Worm (Caenorhabditis elegans) whole organism, L2 larva: ENCODE measurements around the gene cdr-7.

Source experiments
- C34F6.9 ChIP-seq: fragments of 150-350 bp; optimal IDR thresholded peaks from 2 replicates; lab custom pipeline; 2014; ENCODE audit warnings: missing biosample characterization, missing genetic modification characterization
- F13H6.1 ChIP-seq: sonication (generic microtip); optimal IDR thresholded peaks from 2 replicates; lab custom pipeline; 2016; ENCODE audit warnings: missing genetic modification characterization, missing compliant biosample characterization
- R02D3.7 ChIP-seq: fragments of 150-350 bp; optimal IDR thresholded peaks from 2 replicates; lab custom pipeline; 2014; ENCODE audit warnings: missing biosample characterization, missing genetic modification characterization
- Y55F3AM.14 ChIP-seq: fragments of 200-800 bp; sonication (Bioruptor generic); optimal IDR thresholded peaks from 2 replicates; lab custom pipeline; 2018; ENCODE audit warnings: mild to moderate bottlenecking, missing genetic modification characterization, missing compliant biosample characterization
- ZK546.5 ChIP-seq: sonication (generic microtip); optimal IDR thresholded peaks from 2 replicates; lab custom pipeline; 2017; ENCODE audit warnings: missing biosample characterization, missing genetic modification characterization
- alr-1 ChIP-seq: fragments of 150-350 bp; optimal IDR thresholded peaks from 2 replicates; lab custom pipeline; 2014; ENCODE audit warnings: missing biosample characterization, missing genetic modification characterization
- aly-2 ChIP-seq: fragments of 150-350 bp; optimal IDR thresholded peaks from 2 replicates; lab custom pipeline; 2014; ENCODE audit warnings: missing biosample characterization, missing genetic modification characterization
- blmp-1 ChIP-seq: sonication (generic microtip); optimal IDR thresholded peaks from 2 replicates; lab custom pipeline; 2017; ENCODE audit warnings: missing genetic modification characterization, mild to moderate bottlenecking, missing compliant biosample characterization, antibody characterized with exemption, moderate library complexity; ENCODE audit not compliant: insufficient read depth
- ceh-16 ChIP-seq: fragments of 150-350 bp; optimal IDR thresholded peaks from 2 replicates; lab custom pipeline; 2014; ENCODE audit warnings: missing biosample characterization, missing genetic modification characterization
- ceh-82 ChIP-seq: fragments of 150-350 bp; optimal IDR thresholded peaks from 2 replicates; lab custom pipeline; 2014; ENCODE audit warnings: missing biosample characterization, missing genetic modification characterization
- crh-2 ChIP-seq: sonication (generic microtip); optimal IDR thresholded peaks from 2 replicates; lab custom pipeline; 2017; ENCODE audit warnings: missing biosample characterization, missing genetic modification characterization
- dmd-4 ChIP-seq: sonication (generic microtip); optimal IDR thresholded peaks from 2 replicates; lab custom pipeline; 2017; ENCODE audit warnings: missing biosample characterization, missing genetic modification characterization
- egl-27 ChIP-seq: sonication (generic microtip); optimal IDR thresholded peaks from 3 replicates; lab custom pipeline; 2017; ENCODE audit warnings: missing biosample characterization, missing genetic modification reagents, missing genetic modification characterization
- elt-3 ChIP-seq: sonication (generic microtip); optimal IDR thresholded peaks from 2 replicates; lab custom pipeline; 2017; ENCODE audit warnings: missing biosample characterization, missing genetic modification characterization
- fos-1 ChIP-seq: fragments of 150-350 bp; optimal IDR thresholded peaks from 2 replicates; lab custom pipeline; 2014; ENCODE audit warnings: missing biosample characterization, missing genetic modification characterization
- lin-11 ChIP-seq: fragments of 150-350 bp; sonication (generic microtip); optimal IDR thresholded peaks from 2 replicates; lab custom pipeline; 2014; ENCODE audit warnings: missing biosample characterization, missing genetic modification characterization, inconsistent platforms, mixed read lengths
- lin-13 ChIP-seq: fragments of 150-350 bp; optimal IDR thresholded peaks from 2 replicates; lab custom pipeline; 2014; ENCODE audit warnings: missing biosample characterization, missing genetic modification reagents, missing genetic modification characterization
- lsy-2 ChIP-seq, 2 experiments: fragments of 150-350 bp in 1 of 2; sonication (generic microtip) in 1 of 2; optimal IDR thresholded peaks; 2 replicates each; lab custom pipeline; 2014 to 2017; ENCODE audit warnings: missing biosample characterization in 2 of 2, missing genetic modification characterization in 2 of 2
- mab-5 ChIP-seq: fragments of 150-350 bp; optimal IDR thresholded peaks from 2 replicates; lab custom pipeline; 2014; ENCODE audit warnings: missing biosample characterization, missing genetic modification characterization
- mbf-1 ChIP-seq: sonication (generic microtip); optimal IDR thresholded peaks from 2 replicates; lab custom pipeline; 2017; ENCODE audit warnings: missing biosample characterization, missing genetic modification characterization
- mdl-1 ChIP-seq, 2 experiments: fragments of 150-350 bp in 1 of 2; sonication (generic microtip) in 1 of 2; optimal IDR thresholded peaks; 2 replicates each; lab custom pipeline; 2017; ENCODE audit warnings: missing biosample characterization in 2 of 2, missing genetic modification characterization in 2 of 2
- nhr-11 ChIP-seq: fragments of 150-350 bp; optimal IDR thresholded peaks from 2 replicates; lab custom pipeline; 2014; ENCODE audit warnings: missing biosample characterization, missing genetic modification characterization
- nhr-12 ChIP-seq: fragments of 150-350 bp; optimal IDR thresholded peaks from 2 replicates; lab custom pipeline; 2014; ENCODE audit warnings: missing biosample characterization, missing genetic modification characterization
- nhr-129 ChIP-seq: fragments of 150-350 bp; optimal IDR thresholded peaks from 2 replicates; lab custom pipeline; 2014; ENCODE audit warnings: missing biosample characterization, missing genetic modification characterization
- nhr-21 ChIP-seq: fragments of 150-350 bp; optimal IDR thresholded peaks from 2 replicates; lab custom pipeline; 2014; ENCODE audit warnings: missing biosample characterization, missing genetic modification characterization
- nhr-23 ChIP-seq: fragments of 150-350 bp; optimal IDR thresholded peaks from 2 replicates; lab custom pipeline; 2014; ENCODE audit warnings: missing biosample characterization, missing genetic modification reagents, missing genetic modification characterization
- nhr-25 ChIP-seq: fragments of 150-350 bp; sonication (generic microtip); optimal IDR thresholded peaks from 3 replicates; lab custom pipeline; 2014; ENCODE audit warnings: missing biosample characterization, missing genetic modification characterization
- nhr-6 ChIP-seq: fragments of 150-350 bp; optimal IDR thresholded peaks from 2 replicates; lab custom pipeline; 2014; ENCODE audit warnings: missing biosample characterization, missing genetic modification characterization
- nhr-77 ChIP-seq: fragments of 150-350 bp; optimal IDR thresholded peaks from 2 replicates; lab custom pipeline; 2014; ENCODE audit warnings: missing biosample characterization, missing genetic modification characterization
- sem-4 ChIP-seq: fragments of 150-350 bp; optimal IDR thresholded peaks from 2 replicates; lab custom pipeline; 2014; ENCODE audit warnings: missing biosample characterization, missing genetic modification reagents, missing genetic modification characterization
- skn-1 ChIP-seq: sonication (generic microtip); optimal IDR thresholded peaks from 2 replicates; lab custom pipeline; 2017; ENCODE audit warnings: missing biosample characterization, missing genetic modification characterization
- sma-3 ChIP-seq: sonication (generic microtip); optimal IDR thresholded peaks from 2 replicates; lab custom pipeline; 2016; ENCODE audit warnings: missing genetic modification reagents, missing genetic modification characterization, missing compliant biosample characterization
- sma-9 ChIP-seq, 2 experiments: fragments of 150-350 bp in 1 of 2; sonication (generic microtip) in 1 of 2; optimal IDR thresholded peaks; 2 replicates each; lab custom pipeline; 2014 to 2016; ENCODE audit warnings: missing genetic modification characterization in 2 of 2, mild to moderate bottlenecking in 1 of 2, missing biosample characterization in 1 of 2, missing compliant biosample characterization in 1 of 2, missing genetic modification reagents in 1 of 2, moderate library complexity in 1 of 2
- snpc-4 ChIP-seq: fragments of 150-350 bp; optimal IDR thresholded peaks from 2 replicates; lab custom pipeline; 2014; ENCODE audit warnings: missing biosample characterization, missing genetic modification characterization
- unc-39 ChIP-seq: fragments of 150-350 bp; optimal IDR thresholded peaks from 2 replicates; lab custom pipeline; 2014; ENCODE audit warnings: missing biosample characterization, missing genetic modification characterization
- unc-62 ChIP-seq: fragments of 150-350 bp; optimal IDR thresholded peaks from 2 replicates; lab custom pipeline; 2014; ENCODE audit warnings: missing biosample characterization, missing genetic modification reagents, missing genetic modification characterization
- zag-1 ChIP-seq: fragments of 150-350 bp; optimal IDR thresholded peaks from 2 replicates; lab custom pipeline; 2014; ENCODE audit warnings: missing biosample characterization, missing genetic modification characterization
- ztf-1 ChIP-seq: fragments of 200-800 bp; sonication (Bioruptor generic); conservative IDR thresholded peaks from 2 replicates; pipeline ENCODE4 v1.3.6; 2022; ENCODE audit warnings: missing genetic modification characterization, missing compliant biosample characterization
- ztf-11 ChIP-seq: sonication (generic microtip); optimal IDR thresholded peaks from 2 replicates; lab custom pipeline; 2017; ENCODE audit warnings: missing biosample characterization, missing genetic modification characterization

cdr-7 gene

ce11 chrV:12397545-12397944 lies 14.4 kb downstream of the cdr-7 start, which contains the start of gene K01D12.5:
TSS of gene K01D12.5 (plus strand) at chrV:12397845.
- no peak for TF ChIP-seq lin-13 (GFP tag; lab: Kevin White, UChicago)
- no peak for TF ChIP-seq snpc-4 (tag; lab: Kevin White, UChicago)
- TF ChIP-seq mbf-1 (tag; lab: Kevin White, UChicago), result no peak
- no peak for TF ChIP-seq mdl-1 (tag; optimal IDR thresholded peaks at IDR 0.05; lab: Kevin White, UChicago)
- TF ChIP-seq F13H6.1 (tag; lab: Kevin White, UChicago), result no peak
- TF ChIP-seq nhr-23 (tag; lab: Kevin White, UChicago), result no peak
- TF ChIP-seq sma-9 (GFP tag; optimal IDR thresholded peaks at IDR 0.05; lab: Kevin White, UChicago), result no peak
- no peak for TF ChIP-seq sma-9 (tag; optimal IDR thresholded peaks at IDR 0.05; lab: Kevin White, UChicago)
- no peak for TF ChIP-seq nhr-11 (tag; lab: Kevin White, UChicago)

- no peak for TF ChIP-seq sma-3 (GFP tag; lab: Kevin White, UChicago)
- no peak for TF ChIP-seq C34F6.9
- no peak for TF ChIP-seq ceh-82
- no peak for TF ChIP-seq lsy-2 (tag; optimal IDR thresholded peaks at IDR 0.05; lab: Kevin White, UChicago)
- TF ChIP-seq ZK546.5, result no peak
- TF ChIP-seq blmp-1 (tag; lab: Kevin White, UChicago), result no peak
- no peak for TF ChIP-seq crh-2 (tag; lab: Kevin White, UChicago)
- no peak for TF ChIP-seq elt-3
- TF ChIP-seq mdl-1 (tag; optimal IDR thresholded peaks at IDR 0.05; lab: Kevin White, UChicago), result no peak
- TF ChIP-seq alr-1, result no peak
- TF ChIP-seq unc-62 (GFP tag; lab: Kevin White, UChicago), result no peak
- no peak for TF ChIP-seq F13H6.1 (tag; lab: Kevin White, UChicago)
- TF ChIP-seq snpc-4 (tag; lab: Kevin White, UChicago), result no peak
- no peak for TF ChIP-seq nhr-11 (tag; lab: Kevin White, UChicago)
- no peak for TF ChIP-seq nhr-6
- no peak for TF ChIP-seq ztf-1
- TF ChIP-seq ztf-11 (tag; lab: Kevin White, UChicago), result no peak
- TF ChIP-seq skn-1 (tag; lab: Kevin White, UChicago), result no peak
Measured at ce11 chrV:12395699-12396098, 16.2 kb downstream of the cdr-7 start, which contains the start of gene twk-14. TSS of gene twk-14 (minus strand) at chrV:12395706.

- TF ChIP-seq nhr-129 (tag; lab: Kevin White, UChicago) (no peak), egl-27 (tag; lab: Kevin White, UChicago) (no peak), C34F6.9 (no peak), dmd-4 (tag; lab: Kevin White, UChicago) (no peak), mdl-1 (tag; optimal IDR thresholded peaks at IDR 0.05; lab: Kevin White, UChicago) (no peak), F13H6.1 (tag; lab: Kevin White, UChicago) (no peak), nhr-12 (tag; lab: Kevin White, UChicago) (no peak), lsy-2 (tag; optimal IDR thresholded peaks at IDR 0.05; lab: Kevin White, UChicago) (no peak), aly-2 (tag; lab: Kevin White, UChicago) (no peak), sem-4 (tag; lab: Kevin White, UChicago) (no peak), zag-1 (tag; lab: Kevin White, UChicago) (no peak), Y55F3AM.14 (GFP tag; lab: Kevin White, UChicago) (no peak), elt-3 (no peak), R02D3.7 (tag; lab: Kevin White, UChicago) (no peak), nhr-11 (tag; lab: Kevin White, UChicago) (no peak), ztf-11 (tag; lab: Kevin White, UChicago) (no peak), mab-5 (tag; lab: Kevin White, UChicago) (no peak), unc-39 (tag; lab: Kevin White, UChicago) (no peak), nhr-21 (tag; lab: Kevin White, UChicago) (no peak), ceh-16 (no peak)
Measured at ce11 chrV:12386154-12386553, 25.8 kb downstream of the cdr-7 start, which contains the start of gene K01D12.15. TSS of gene K01D12.15 (plus strand) at chrV:12386454.

- TF ChIP-seq zag-1 (tag; lab: Kevin White, UChicago) (no peak), fos-1 (tag; lab: Kevin White, UChicago) (no peak), mdl-1 (tag; optimal IDR thresholded peaks at IDR 0.05; lab: Kevin White, UChicago) (no peak), ZK546.5 (no peak), lin-11 (tag; lab: Kevin White, UChicago) (no peak), elt-3 (no peak), crh-2 (tag; lab: Kevin White, UChicago) (no peak), aly-2 (tag; lab: Kevin White, UChicago) (no peak), ceh-82 (no peak), nhr-6 (no peak), sem-4 (tag; lab: Kevin White, UChicago) (no peak), ztf-1 (no peak), alr-1 (no peak), sma-9 (GFP tag; optimal IDR thresholded peaks at IDR 0.05; lab: Kevin White, UChicago) (no peak), sma-9 (tag; optimal IDR thresholded peaks at IDR 0.05; lab: Kevin White, UChicago) (no peak), nhr-77 (tag; lab: Kevin White, UChicago) (no peak), nhr-25 (tag; lab: Kevin White, UChicago) (no peak), egl-27 (tag; lab: Kevin White, UChicago) (no peak), mbf-1 (tag; lab: Kevin White, UChicago) (no peak)
Measured at ce11 chrV:12377256-12377655, 34.7 kb downstream of the cdr-7 start, which contains the start of gene K01D12.1. TSS of gene K01D12.1 (plus strand) at chrV:12377556.
